Worm (Caenorhabditis elegans) whole organism, L2 larva: Measurements from ENCODE around the gene rpl-28.

Experiments
- C34F6.9 ChIP-seq: fragments of 150-350 bp; optimal IDR thresholded peaks from 2 replicates; lab custom pipeline; 2014; ENCODE audit warnings: missing biosample characterization, missing genetic modification characterization
- F13H6.1 ChIP-seq: sonication (generic microtip); optimal IDR thresholded peaks from 2 replicates; lab custom pipeline; 2016; ENCODE audit warnings: missing genetic modification characterization, missing compliant biosample characterization
- R02D3.7 ChIP-seq: fragments of 150-350 bp; optimal IDR thresholded peaks from 2 replicates; lab custom pipeline; 2014; ENCODE audit warnings: missing biosample characterization, missing genetic modification characterization
- Y55F3AM.14 ChIP-seq: fragments of 200-800 bp; sonication (Bioruptor generic); optimal IDR thresholded peaks from 2 replicates; lab custom pipeline; 2018; ENCODE audit warnings: mild to moderate bottlenecking, missing genetic modification characterization, missing compliant biosample characterization
- ZK546.5 ChIP-seq: sonication (generic microtip); optimal IDR thresholded peaks from 2 replicates; lab custom pipeline; 2017; ENCODE audit warnings: missing biosample characterization, missing genetic modification characterization
- alr-1 ChIP-seq: fragments of 150-350 bp; optimal IDR thresholded peaks from 2 replicates; lab custom pipeline; 2014; ENCODE audit warnings: missing biosample characterization, missing genetic modification characterization
- aly-2 ChIP-seq: fragments of 150-350 bp; optimal IDR thresholded peaks from 2 replicates; lab custom pipeline; 2014; ENCODE audit warnings: missing biosample characterization, missing genetic modification characterization
- ama-1 ChIP-seq: fragments of 150-350 bp; optimal IDR thresholded peaks from 2 replicates; lab custom pipeline; 2018; ENCODE audit warnings: inconsistent platforms
- blmp-1 ChIP-seq: sonication (generic microtip); optimal IDR thresholded peaks from 2 replicates; lab custom pipeline; 2017; ENCODE audit warnings: missing genetic modification characterization, mild to moderate bottlenecking, missing compliant biosample characterization, antibody characterized with exemption, moderate library complexity; ENCODE audit not compliant: insufficient read depth
- ceh-16 ChIP-seq: fragments of 150-350 bp; optimal IDR thresholded peaks from 2 replicates; lab custom pipeline; 2014; ENCODE audit warnings: missing biosample characterization, missing genetic modification characterization
- ceh-82 ChIP-seq: fragments of 150-350 bp; optimal IDR thresholded peaks from 2 replicates; lab custom pipeline; 2014; ENCODE audit warnings: missing biosample characterization, missing genetic modification characterization
- crh-2 ChIP-seq: sonication (generic microtip); optimal IDR thresholded peaks from 2 replicates; lab custom pipeline; 2017; ENCODE audit warnings: missing biosample characterization, missing genetic modification characterization
- egl-27 ChIP-seq: sonication (generic microtip); optimal IDR thresholded peaks from 3 replicates; lab custom pipeline; 2017; ENCODE audit warnings: missing biosample characterization, missing genetic modification reagents, missing genetic modification characterization
- elt-1 ChIP-seq: fragments of 150-350 bp; optimal IDR thresholded peaks from 2 replicates; lab custom pipeline; 2014; ENCODE audit warnings: missing biosample characterization, missing genetic modification characterization
- fos-1 ChIP-seq: fragments of 150-350 bp; optimal IDR thresholded peaks from 2 replicates; lab custom pipeline; 2014; ENCODE audit warnings: missing biosample characterization, missing genetic modification characterization
- gmeb-1 ChIP-seq: fragments of 150-350 bp; optimal IDR thresholded peaks from 2 replicates; lab custom pipeline; 2014; ENCODE audit warnings: missing biosample characterization, missing genetic modification characterization
- lin-11 ChIP-seq: fragments of 150-350 bp; sonication (generic microtip); optimal IDR thresholded peaks from 2 replicates; lab custom pipeline; 2014; ENCODE audit warnings: missing biosample characterization, missing genetic modification characterization, inconsistent platforms, mixed read lengths
- lin-13 ChIP-seq: fragments of 150-350 bp; optimal IDR thresholded peaks from 2 replicates; lab custom pipeline; 2014; ENCODE audit warnings: missing biosample characterization, missing genetic modification reagents, missing genetic modification characterization
- lin-39 ChIP-seq: fragments of 150-350 bp; optimal IDR thresholded peaks from 2 replicates; lab custom pipeline; 2014; ENCODE audit warnings: missing biosample characterization, missing genetic modification reagents, missing genetic modification characterization
- lsy-2 ChIP-seq, 2 experiments: fragments of 150-350 bp in 1 of 2; sonication (generic microtip) in 1 of 2; optimal IDR thresholded peaks; 2 replicates each; lab custom pipeline; 2014 to 2017; ENCODE audit warnings: missing biosample characterization in 2 of 2, missing genetic modification characterization in 2 of 2
- mab-5 ChIP-seq: fragments of 150-350 bp; optimal IDR thresholded peaks from 2 replicates; lab custom pipeline; 2014; ENCODE audit warnings: missing biosample characterization, missing genetic modification characterization
- mbf-1 ChIP-seq: sonication (generic microtip); optimal IDR thresholded peaks from 2 replicates; lab custom pipeline; 2017; ENCODE audit warnings: missing biosample characterization, missing genetic modification characterization
- mdl-1 ChIP-seq, 2 experiments: fragments of 150-350 bp in 1 of 2; sonication (generic microtip) in 1 of 2; optimal IDR thresholded peaks; 2 replicates each; lab custom pipeline; 2017; ENCODE audit warnings: missing biosample characterization in 2 of 2, missing genetic modification characterization in 2 of 2
- nhr-10 ChIP-seq: sonication (generic microtip); optimal IDR thresholded peaks from 2 replicates; lab custom pipeline; 2017; ENCODE audit warnings: missing biosample characterization, missing genetic modification characterization
- nhr-11 ChIP-seq: fragments of 150-350 bp; optimal IDR thresholded peaks from 2 replicates; lab custom pipeline; 2014; ENCODE audit warnings: missing biosample characterization, missing genetic modification characterization
- nhr-12 ChIP-seq: fragments of 150-350 bp; optimal IDR thresholded peaks from 2 replicates; lab custom pipeline; 2014; ENCODE audit warnings: missing biosample characterization, missing genetic modification characterization
- nhr-129 ChIP-seq: fragments of 150-350 bp; optimal IDR thresholded peaks from 2 replicates; lab custom pipeline; 2014; ENCODE audit warnings: missing biosample characterization, missing genetic modification characterization
- nhr-21 ChIP-seq: fragments of 150-350 bp; optimal IDR thresholded peaks from 2 replicates; lab custom pipeline; 2014; ENCODE audit warnings: missing biosample characterization, missing genetic modification characterization
- nhr-23 ChIP-seq: fragments of 150-350 bp; optimal IDR thresholded peaks from 2 replicates; lab custom pipeline; 2014; ENCODE audit warnings: missing biosample characterization, missing genetic modification reagents, missing genetic modification characterization
- nhr-25 ChIP-seq: fragments of 150-350 bp; sonication (generic microtip); optimal IDR thresholded peaks from 3 replicates; lab custom pipeline; 2014; ENCODE audit warnings: missing biosample characterization, missing genetic modification characterization
- nhr-6 ChIP-seq: fragments of 150-350 bp; optimal IDR thresholded peaks from 2 replicates; lab custom pipeline; 2014; ENCODE audit warnings: missing biosample characterization, missing genetic modification characterization
- peb-1 ChIP-seq: fragments of 150-350 bp; optimal IDR thresholded peaks from 2 replicates; lab custom pipeline; 2014; ENCODE audit warnings: missing biosample characterization, missing genetic modification characterization
- sem-4 ChIP-seq: fragments of 150-350 bp; optimal IDR thresholded peaks from 2 replicates; lab custom pipeline; 2014; ENCODE audit warnings: missing biosample characterization, missing genetic modification reagents, missing genetic modification characterization
- skn-1 ChIP-seq: sonication (generic microtip); optimal IDR thresholded peaks from 2 replicates; lab custom pipeline; 2017; ENCODE audit warnings: missing biosample characterization, missing genetic modification characterization
- sma-3 ChIP-seq: sonication (generic microtip); optimal IDR thresholded peaks from 2 replicates; lab custom pipeline; 2016; ENCODE audit warnings: missing genetic modification reagents, missing genetic modification characterization, missing compliant biosample characterization
- sma-9 ChIP-seq, 2 experiments: fragments of 150-350 bp in 1 of 2; sonication (generic microtip) in 1 of 2; optimal IDR thresholded peaks; 2 replicates each; lab custom pipeline; 2014 to 2016; ENCODE audit warnings: missing genetic modification characterization in 2 of 2, mild to moderate bottlenecking in 1 of 2, missing biosample characterization in 1 of 2, missing compliant biosample characterization in 1 of 2, missing genetic modification reagents in 1 of 2, moderate library complexity in 1 of 2
- snpc-4 ChIP-seq: fragments of 150-350 bp; optimal IDR thresholded peaks from 2 replicates; lab custom pipeline; 2014; ENCODE audit warnings: missing biosample characterization, missing genetic modification characterization
- unc-39 ChIP-seq: fragments of 150-350 bp; optimal IDR thresholded peaks from 2 replicates; lab custom pipeline; 2014; ENCODE audit warnings: missing biosample characterization, missing genetic modification characterization
- unc-55 ChIP-seq: fragments of 150-350 bp; sonication (generic microtip); optimal IDR thresholded peaks from 3 replicates; lab custom pipeline; 2014; ENCODE audit warnings: missing biosample characterization, missing genetic modification reagents, missing genetic modification characterization
- unc-62 ChIP-seq: fragments of 150-350 bp; optimal IDR thresholded peaks from 2 replicates; lab custom pipeline; 2014; ENCODE audit warnings: missing biosample characterization, missing genetic modification reagents, missing genetic modification characterization
- zag-1 ChIP-seq: fragments of 150-350 bp; optimal IDR thresholded peaks from 2 replicates; lab custom pipeline; 2014; ENCODE audit warnings: missing biosample characterization, missing genetic modification characterization
- ztf-1 ChIP-seq: fragments of 200-800 bp; sonication (Bioruptor generic); conservative IDR thresholded peaks from 2 replicates; pipeline ENCODE4 v1.3.6; 2022; ENCODE audit warnings: missing genetic modification characterization, missing compliant biosample characterization
- ztf-4 ChIP-seq: fragments of 150-350 bp; optimal IDR thresholded peaks from 2 replicates; lab custom pipeline; 2014; ENCODE audit warnings: missing biosample characterization, missing genetic modification characterization

Gene rpl-28

ce11 chrV:12728062-12728665 lies at the start of gene rpl-28, which contains the start of gene mrpl-49:
TSS of gene rpl-28 (minus strand) at chrV:12728112.
TSS of gene mrpl-49 (plus strand) at chrV:12728631.
- peak in 1 of 2 experiments; percentile 27 for TF ChIP-seq mdl-1 (tag; optimal IDR thresholded peaks at IDR 0.05; lab: Kevin White, UChicago)
- TF ChIP-seq lin-11 (tag; lab: Kevin White, UChicago) = peak; percentile 85
- peak; percentile 89 for TF ChIP-seq nhr-129 (tag; lab: Kevin White, UChicago)
- no peak for TF ChIP-seq Y55F3AM.14 (GFP tag; lab: Kevin White, UChicago)
- TF ChIP-seq lin-13 = peak; percentile 89
- no peak for TF ChIP-seq nhr-12 (tag; lab: Kevin White, UChicago)
- TF ChIP-seq zag-1 = peak; percentile 36
- no peak for TF ChIP-seq nhr-23 (tag; lab: Kevin White, UChicago)
- peak; percentile 82 for TF ChIP-seq R02D3.7 (tag; lab: Kevin White, UChicago)
- TF ChIP-seq lsy-2 (tag; optimal IDR thresholded peaks at IDR 0.05; lab: Kevin White, UChicago) = peak; percentile 64 to 93
- TF ChIP-seq gmeb-1 (tag; lab: Kevin White, UChicago) = peak; percentile 85
- TF ChIP-seq sma-3 = peak; percentile 80
- TF ChIP-seq blmp-1 (tag; lab: Kevin White, UChicago) = peak; percentile 74
- peak; percentile 70 for TF ChIP-seq ztf-4 (tag; lab: Kevin White, UChicago)
- TF ChIP-seq snpc-4 (tag; lab: Kevin White, UChicago) = peak; percentile 83
- TF ChIP-seq F13H6.1 (tag; lab: Kevin White, UChicago) = peak; percentile 72
- TF ChIP-seq peb-1 (tag; lab: Kevin White, UChicago) = no peak
- TF ChIP-seq nhr-11 (tag; lab: Kevin White, UChicago) = no peak
- TF ChIP-seq nhr-25 (tag; lab: Kevin White, UChicago) = no peak
- TF ChIP-seq unc-39 (tag; lab: Kevin White, UChicago) = no peak
- no peak for TF ChIP-seq lin-39 (tag; lab: Kevin White, UChicago)
- TF ChIP-seq skn-1 (tag; lab: Kevin White, UChicago) = peak; percentile 49
- peak; percentile 47 for TF ChIP-seq egl-27 (tag; lab: Kevin White, UChicago)
- no peak for TF ChIP-seq mbf-1
- TF ChIP-seq ama-1 (lab: Kevin White, UChicago) = peak; percentile 50
- TF ChIP-seq unc-62 (GFP tag; lab: Kevin White, UChicago) = no peak
- no peak for TF ChIP-seq aly-2 (tag; lab: Kevin White, UChicago)
- TF ChIP-seq fos-1 (tag; lab: Kevin White, UChicago) = peak; percentile 86
- no peak for TF ChIP-seq nhr-10
- TF ChIP-seq nhr-6 (tag; lab: Kevin White, UChicago) = no peak
- TF ChIP-seq sma-9 (GFP tag; optimal IDR thresholded peaks at IDR 0.05; lab: Kevin White, UChicago) = peak; percentile 85
- TF ChIP-seq sma-9 (tag; optimal IDR thresholded peaks at IDR 0.05; lab: Kevin White, UChicago) = no peak
- TF ChIP-seq unc-55 (GFP tag; lab: Kevin White, UChicago) = peak; percentile 98
- TF ChIP-seq C34F6.9 = peak; percentile 96
- peak; percentile 75 for TF ChIP-seq nhr-21
- no peak for TF ChIP-seq ztf-1
- TF ChIP-seq mab-5 (tag; lab: Kevin White, UChicago) = peak; percentile 82
- peak; percentile 40 for TF ChIP-seq ceh-16 (tag; lab: Kevin White, UChicago)
- peak; percentile 78 for TF ChIP-seq sem-4 (tag; lab: Kevin White, UChicago)
- no peak for TF ChIP-seq ZK546.5 (tag; lab: Kevin White, UChicago)
- peak; percentile 91 for TF ChIP-seq crh-2
- peak; percentile 2 for TF ChIP-seq ceh-82 (tag; lab: Kevin White, UChicago)

- TF ChIP-seq ceh-16 (tag; lab: Kevin White, UChicago) (no peak), ceh-82 (tag; lab: Kevin White, UChicago) (no peak), sma-9 (GFP tag; optimal IDR thresholded peaks at IDR 0.05; lab: Kevin White, UChicago) (no peak), sma-9 (tag; optimal IDR thresholded peaks at IDR 0.05; lab: Kevin White, UChicago) (no peak), Y55F3AM.14 (GFP tag; lab: Kevin White, UChicago) (no peak), peb-1 (tag; lab: Kevin White, UChicago) (no peak), nhr-12 (tag; lab: Kevin White, UChicago) (no peak), ztf-4 (tag; lab: Kevin White, UChicago) (no peak), elt-1 (no peak), ZK546.5 (tag; lab: Kevin White, UChicago) (no peak), unc-39 (tag; lab: Kevin White, UChicago) (no peak), nhr-6 (tag; lab: Kevin White, UChicago) (no peak), R02D3.7 (tag; lab: Kevin White, UChicago) (no peak), alr-1 (tag; lab: Kevin White, UChicago) (no peak)
These were observed 45.9 kb upstream of the rpl-28 start for ce11 chrV:12773852-12774251.
